Worm (Caenorhabditis elegans): ENCODE data around the gene C05C10.8.

DNA sequence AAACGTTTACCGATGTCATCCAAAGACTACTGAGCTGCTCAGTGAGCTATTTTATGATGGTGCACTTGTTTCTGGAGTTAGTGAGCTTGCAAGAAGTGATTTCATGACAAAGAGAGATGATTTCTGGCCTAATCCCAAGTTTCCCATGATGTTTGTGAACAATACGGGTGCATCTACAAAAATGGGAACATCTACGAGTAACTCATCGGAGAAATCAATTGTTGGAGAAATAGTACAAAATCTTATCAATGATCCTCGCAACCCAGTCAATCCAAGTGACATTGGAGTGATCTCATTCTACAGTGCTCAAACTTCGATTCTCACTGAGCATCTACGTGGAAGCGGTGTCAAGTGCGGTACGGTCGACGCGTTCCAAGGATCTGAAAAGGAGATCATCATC is 10.7 kb upstream of the C05C10.8 start:
- TF ChIP-seq attf-5 (GFP tag; optimal IDR thresholded peaks at IDR 0.05): no peak
- TF ChIP-seq ztf-25 (GFP tag; IDR thresholded peaks at IDR 0.05): no peak
- TF ChIP-seq efl-1 (GFP tag; optimal IDR thresholded peaks at IDR 0.05): no peak
- TF ChIP-seq ceh-58 (GFP tag; IDR thresholded peaks at IDR 0.05): no peak
- no peak for TF ChIP-seq attf-3 (GFP tag; conservative IDR thresholded peaks at IDR 0.05)
- no peak for TF ChIP-seq snpc-1.1 (tag; optimal IDR thresholded peaks at IDR 0.05; ENCODE audit: insufficient read depth)
